Worm (Caenorhabditis elegans): ENCODE data around the gene igcm-4.

- TF ChIP-seq pax-3 (tag; optimal IDR thresholded peaks at IDR 0.05) (peak; percentile 50), ztf-4 (tag; optimal IDR thresholded peaks at IDR 0.05) (no peak), mdl-1 (tag; optimal IDR thresholded peaks at IDR 0.05) (no peak), nhr-11 (tag; optimal IDR thresholded peaks at IDR 0.05) (no peak), aly-2 (tag; optimal IDR thresholded peaks at IDR 0.05) (no peak), swsn-7 (tag; optimal IDR thresholded peaks at IDR 0.05) (no peak), F16B12.6 (tag; optimal IDR thresholded peaks at IDR 0.05) (no peak), nhr-76 (tag; optimal IDR thresholded peaks at IDR 0.05) (no peak), snpc-4 (tag; optimal IDR thresholded peaks at IDR 0.05) (no peak), dpl-1 (GFP tag; optimal IDR thresholded peaks at IDR 0.05) (no peak), ztf-11 (tag; optimal IDR thresholded peaks at IDR 0.05) (no peak), ets-5 (GFP tag; IDR thresholded peaks at IDR 0.05) (no peak), nhr-90 (tag; optimal IDR thresholded peaks at IDR 0.05; ENCODE audit: poor library complexity) (no peak), fkh-10 (GFP tag; optimal IDR thresholded peaks at IDR 0.05) (no peak)
These were observed 18.6 kb upstream of the igcm-4 start, which contains the start of gene F49H12.7 for ce11 chrX:2064730-2065129.
